Fruit fly (Drosophila melanogaster): ENCODE results near the gene nSMase.

- no peak for TF ChIP-seq CG7045 (GFP tag; optimal IDR thresholded peaks at IDR 0.05)
- TF ChIP-seq CG14711 (tag; optimal IDR thresholded peaks at IDR 0.05) = no peak
- TF ChIP-seq CG33017 (tag; optimal IDR thresholded peaks at IDR 0.05) = no peak
- no peak for TF ChIP-seq Clk (GFP tag; optimal IDR thresholded peaks at IDR 0.05)
- TF ChIP-seq CG5204 (GFP tag; optimal IDR thresholded peaks at IDR 0.05) = no peak
- no peak for TF ChIP-seq CG7101 (tag; optimal IDR thresholded peaks at IDR 0.05)
Observed at dm6 chr3L:3241368-3241640, 22.3 kb downstream of the nSMase start.
